Worm (Caenorhabditis elegans): ENCODE data around the gene gad-3.

gad-3 gene

DNA sequence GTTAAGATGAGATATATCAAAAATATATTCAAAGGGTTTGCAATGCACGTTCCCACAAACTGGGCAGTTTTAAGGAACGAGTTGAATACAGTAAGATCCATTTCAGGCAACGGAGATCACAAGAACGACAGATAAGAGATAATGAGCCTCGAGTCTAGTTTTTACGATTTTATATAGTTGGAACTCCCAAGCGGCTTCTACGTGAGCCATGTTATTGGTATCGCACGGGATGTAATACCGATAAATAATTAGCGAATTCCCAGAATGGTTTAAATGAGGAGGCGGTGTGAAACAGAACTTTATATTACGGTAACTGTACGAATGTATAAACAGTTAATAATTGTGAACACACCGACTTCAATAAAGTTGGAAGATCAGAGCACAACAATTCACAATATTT, 26.1 kb upstream of the gad-3 start, which contains the start of gene str-177:
str-177 (minus strand) TSS at position 101 of the 400 bp plus-strand sequence.
- TF ChIP-seq M03D4.4 (tag; optimal IDR thresholded peaks at IDR 0.05): no peak
- no peak for TF ChIP-seq ceh-43 (GFP tag; optimal IDR thresholded peaks at IDR 0.05)
- TF ChIP-seq nhr-12 (tag; optimal IDR thresholded peaks at IDR 0.05): no peak
- no peak for TF ChIP-seq sem-2 (GFP tag; optimal IDR thresholded peaks at IDR 0.05)
- no peak for TF ChIP-seq mls-2 (tag; optimal IDR thresholded peaks at IDR 0.05)
- TF ChIP-seq cnd-1 (tag; optimal IDR thresholded peaks at IDR 0.05): no peak
- no peak for TF ChIP-seq nhr-76 (tag; optimal IDR thresholded peaks at IDR 0.05)
- no peak for TF ChIP-seq nhr-28 (tag; optimal IDR thresholded peaks at IDR 0.05)
- TF ChIP-seq mep-1 (tag; optimal IDR thresholded peaks at IDR 0.05): no peak
- TF ChIP-seq pha-4 (tag; optimal IDR thresholded peaks at IDR 0.05): no peak
- TF ChIP-seq lin-13 (tag; optimal IDR thresholded peaks at IDR 0.05): no peak
- no peak for TF ChIP-seq ces-1 (GFP tag; optimal IDR thresholded peaks at IDR 0.05)
- TF ChIP-seq ceh-83 (GFP tag; optimal IDR thresholded peaks at IDR 0.05): no peak
- no peak for TF ChIP-seq ztf-11 (tag; optimal IDR thresholded peaks at IDR 0.05)
- TF ChIP-seq nhr-2 (tag; optimal IDR thresholded peaks at IDR 0.05): no peak
- TF ChIP-seq lin-32 (GFP tag; optimal IDR thresholded peaks at IDR 0.05): no peak
- TF ChIP-seq elt-3 (tag; optimal IDR thresholded peaks at IDR 0.05): no peak
- no peak for TF ChIP-seq nhr-237 (tag; optimal IDR thresholded peaks at IDR 0.05)
- TF ChIP-seq unc-120 (tag; optimal IDR thresholded peaks at IDR 0.05; ENCODE audit: poor library complexity, severe bottlenecking): no peak
- no peak for TF ChIP-seq blmp-1 (tag; optimal IDR thresholded peaks at IDR 0.05)

DNA sequence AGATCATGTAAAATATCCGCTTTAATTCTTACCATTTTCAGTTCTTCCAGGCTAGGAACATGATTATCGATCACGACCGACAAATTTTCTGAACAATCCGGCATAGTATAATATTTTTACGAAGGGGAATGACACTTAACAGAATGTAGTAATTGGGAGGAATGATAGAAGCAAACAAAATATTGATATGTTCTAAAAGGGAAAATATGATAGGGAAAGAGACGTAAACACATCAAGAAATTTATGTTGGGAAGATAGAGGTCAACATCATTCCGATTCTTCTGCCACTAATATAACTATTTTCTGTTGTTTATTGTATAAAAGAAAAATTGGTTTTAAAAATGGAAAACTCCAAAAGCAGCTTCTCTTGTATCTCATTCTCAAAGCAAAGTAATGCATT, 24.3 kb upstream of the gad-3 start, which contains the start of gene C24B5.4:
C24B5.4 (minus strand) TSS at position 206 of the 400 bp plus-strand sequence.
- TF ChIP-seq nhr-12 (tag; optimal IDR thresholded peaks at IDR 0.05) (no peak), nhr-237 (tag; optimal IDR thresholded peaks at IDR 0.05) (no peak), lsy-2 (tag; optimal IDR thresholded peaks at IDR 0.05) (no peak), unc-62 (GFP tag; optimal IDR thresholded peaks at IDR 0.05) (no peak), ham-2 (GFP tag; optimal IDR thresholded peaks at IDR 0.05) (no peak), unc-39 (tag; optimal IDR thresholded peaks at IDR 0.05) (no peak), M03D4.4 (tag; optimal IDR thresholded peaks at IDR 0.05) (no peak), ceh-83 (GFP tag; optimal IDR thresholded peaks at IDR 0.05) (no peak), nhr-76 (tag; optimal IDR thresholded peaks at IDR 0.05) (no peak), blmp-1 (tag; optimal IDR thresholded peaks at IDR 0.05) (no peak), zip-8 (tag; optimal IDR thresholded peaks at IDR 0.05) (no peak), elt-3 (tag; optimal IDR thresholded peaks at IDR 0.05) (no peak), pha-4 (tag; optimal IDR thresholded peaks at IDR 0.05) (no peak)

DNA sequence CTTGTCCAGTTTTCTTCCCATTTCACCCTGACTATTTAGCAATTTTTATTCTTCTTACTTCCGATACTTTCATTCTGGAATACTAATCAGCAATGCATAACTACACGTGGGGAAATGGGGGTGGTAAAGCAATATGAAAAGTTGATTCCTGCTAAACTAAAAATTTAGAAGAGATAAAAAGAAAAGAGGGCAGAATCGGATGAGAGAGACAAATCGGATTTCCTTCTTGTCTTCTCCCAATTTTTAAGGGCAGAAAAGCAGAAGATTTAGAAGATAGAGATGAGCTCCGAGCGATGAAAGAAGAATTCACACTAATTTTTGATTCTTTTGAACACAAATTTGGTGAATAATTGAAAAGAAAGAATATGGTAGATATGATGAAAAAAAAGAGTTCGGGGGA, 21.2 kb upstream of the gad-3 start:
- TF ChIP-seq pha-4 (tag; optimal IDR thresholded peaks at IDR 0.05) (no peak), ces-1 (GFP tag; optimal IDR thresholded peaks at IDR 0.05) (peak; percentile 87)

DNA sequence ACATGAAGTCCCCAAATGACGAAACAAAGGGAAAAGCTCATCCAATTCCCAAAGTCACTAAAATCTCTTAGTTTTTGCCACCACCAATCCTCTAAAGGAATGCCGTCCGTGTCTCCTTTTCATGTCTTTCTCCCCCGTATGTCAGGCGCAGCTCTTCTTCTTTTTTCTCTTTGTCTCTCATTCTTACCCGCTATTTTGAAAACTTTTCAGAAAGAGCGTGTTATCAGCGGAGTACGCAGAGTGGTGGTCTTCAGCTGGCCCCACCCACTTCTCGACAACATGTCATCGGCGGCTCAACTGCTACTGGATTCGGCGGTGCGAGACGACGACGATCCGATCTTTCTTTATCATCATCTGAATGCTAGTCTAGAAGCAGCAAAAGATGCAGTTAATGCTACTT, 18.6 kb upstream of the gad-3 start, which contains the start of gene sphr-1:
sphr-1 (plus strand) TSS at position 205 of the 400 bp plus-strand sequence.
- TF ChIP-seq ceh-43 (GFP tag; optimal IDR thresholded peaks at IDR 0.05) (no peak), mep-1 (tag; optimal IDR thresholded peaks at IDR 0.05) (no peak), drap-1 (GFP tag; optimal IDR thresholded peaks at IDR 0.05) (no peak), unc-39 (tag; optimal IDR thresholded peaks at IDR 0.05) (no peak), mab-5 (tag; optimal IDR thresholded peaks at IDR 0.05) (no peak), nhr-237 (tag; optimal IDR thresholded peaks at IDR 0.05) (no peak), sem-2 (GFP tag; optimal IDR thresholded peaks at IDR 0.05) (no peak), mls-2 (tag; optimal IDR thresholded peaks at IDR 0.05) (no peak), pha-4 (tag; optimal IDR thresholded peaks at IDR 0.05) (no peak), nhr-2 (tag; optimal IDR thresholded peaks at IDR 0.05) (no peak), ham-2 (GFP tag; optimal IDR thresholded peaks at IDR 0.05) (no peak), sptf-1 (tag; optimal IDR thresholded peaks at IDR 0.05) (no peak), flh-1 (GFP tag; optimal IDR thresholded peaks at IDR 0.05) (no peak), blmp-1 (tag; optimal IDR thresholded peaks at IDR 0.05) (no peak), nhr-12 (tag; optimal IDR thresholded peaks at IDR 0.05) (no peak), nhr-28 (tag; optimal IDR thresholded peaks at IDR 0.05) (no peak), zip-8 (tag; optimal IDR thresholded peaks at IDR 0.05) (no peak), ces-1 (GFP tag; optimal IDR thresholded peaks at IDR 0.05) (no peak)

DNA sequence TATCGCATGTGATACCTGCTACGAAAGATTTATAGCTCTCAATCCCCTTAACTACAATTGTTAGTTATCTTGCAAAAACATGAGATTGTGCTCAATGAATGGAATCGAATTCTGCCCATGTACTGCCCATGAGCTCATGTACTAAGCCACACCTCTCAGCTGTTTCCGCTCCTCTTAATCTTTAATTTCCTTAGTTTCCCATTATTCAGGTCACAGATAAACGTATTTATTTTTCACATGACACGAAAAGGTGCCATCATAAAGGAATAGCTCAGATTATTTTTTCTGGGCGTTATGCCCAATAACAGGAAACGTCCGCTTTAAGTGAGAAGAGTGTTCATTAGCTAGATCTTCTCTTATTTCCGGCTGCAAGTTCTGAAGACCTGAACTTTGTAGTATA, 13.2 kb upstream of the gad-3 start:
- TF ChIP-seq cnd-1 (tag; optimal IDR thresholded peaks at IDR 0.05) (no peak), ceh-43 (GFP tag; optimal IDR thresholded peaks at IDR 0.05) (no peak), blmp-1 (tag; optimal IDR thresholded peaks at IDR 0.05) (no peak), unc-62 (GFP tag; optimal IDR thresholded peaks at IDR 0.05) (no peak), flh-1 (GFP tag; optimal IDR thresholded peaks at IDR 0.05) (no peak), unc-39 (tag; optimal IDR thresholded peaks at IDR 0.05) (no peak), sem-2 (GFP tag; optimal IDR thresholded peaks at IDR 0.05) (no peak), ceh-83 (GFP tag; optimal IDR thresholded peaks at IDR 0.05) (no peak)
